Fruit fly (Drosophila melanogaster) whole organism: ENCODE data around the gene Plc21C.

Experiments used
- CG8478 ChIP-seq: fragments of >200 bp; optimal IDR thresholded peaks from 2 replicates; lab custom pipeline; 2018; ENCODE audit warnings: inconsistent platforms
- psq ChIP-seq: fragments of >200 bp; optimal IDR thresholded peaks from 2 replicates; lab custom pipeline; 2017
- usp ChIP-seq: fragments of >200 bp; optimal IDR thresholded peaks from 2 replicates; lab custom pipeline; 2017; ENCODE audit warnings: missing biosample characterization, missing genetic modification characterization, mixed read lengths

DNA sequence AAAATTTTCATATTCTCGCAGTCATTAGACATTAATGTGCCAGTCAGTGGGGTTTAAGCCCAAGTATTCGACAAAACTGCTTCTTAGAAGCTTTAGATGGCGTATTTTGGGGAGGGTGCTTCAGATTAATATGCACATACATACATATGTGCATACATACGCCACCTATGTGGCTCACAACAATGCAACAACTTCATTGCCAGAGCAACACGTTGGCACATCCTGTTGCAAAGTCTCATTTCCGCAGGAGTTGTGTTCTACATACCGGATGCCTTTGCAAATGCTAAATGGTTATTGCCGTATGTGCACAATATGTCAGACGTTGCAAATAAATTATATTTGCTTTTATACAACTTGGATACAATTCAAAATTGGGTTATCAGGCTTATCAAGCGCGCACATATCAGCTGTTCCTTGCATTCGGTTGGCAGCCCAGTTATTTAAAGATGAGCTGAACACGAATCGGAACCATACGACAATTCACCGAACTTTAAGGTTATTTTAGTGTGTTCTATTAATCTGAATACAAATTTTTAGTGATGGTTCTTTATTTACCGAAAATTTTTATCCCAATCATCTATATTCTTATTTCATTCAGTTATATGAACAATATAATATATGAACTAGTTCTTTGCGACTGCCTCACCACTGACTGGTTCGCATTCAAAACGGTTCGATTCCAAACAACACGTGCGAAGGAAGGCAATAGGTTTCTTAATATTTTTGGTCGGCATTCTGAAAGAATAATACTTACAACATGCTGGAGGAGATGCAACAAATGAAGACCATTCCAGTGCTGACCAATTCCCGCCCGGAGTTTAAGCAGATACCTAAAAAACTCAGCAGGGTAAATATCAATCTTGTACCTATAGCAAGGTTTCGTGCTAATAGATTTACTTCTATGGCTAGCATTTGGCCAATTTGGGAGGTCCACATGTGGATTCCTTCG is 98.2 kb downstream of the Plc21C start, which contains the start of gene Polr1B:
- no peak for TF ChIP-seq psq (lab: Kevin White, UChicago)
- no peak for TF ChIP-seq CG8478 (lab: Kevin White, UChicago)
- TF ChIP-seq usp, result no peak
